Worm (Caenorhabditis elegans): ENCODE results near the gene T28A8.3.

ce11 chrIII:13540791-13541190 is 35.0 kb downstream of the T28A8.3 start:
- TF ChIP-seq klf-2 (GFP tag; conservative IDR thresholded peaks at IDR 0.05), result no peak
- TF ChIP-seq med-1 (GFP tag; optimal IDR thresholded peaks at IDR 0.05; ENCODE audit: insufficient read depth), result no peak
- TF ChIP-seq T22C8.4 (GFP tag; IDR thresholded peaks at IDR 0.05), result no peak
- no peak for TF ChIP-seq cog-1 (tag; optimal IDR thresholded peaks at IDR 0.05)
- no peak for TF ChIP-seq tab-1 (GFP tag; IDR thresholded peaks at IDR 0.05)
- TF ChIP-seq flt-1 (GFP tag; IDR thresholded peaks at IDR 0.05), result no peak
- TF ChIP-seq ztf-29 (GFP tag; IDR thresholded peaks at IDR 0.05), result no peak
- TF ChIP-seq ref-1 (GFP tag; conservative IDR thresholded peaks at IDR 0.05), result no peak

Data from whole organism, midembryonic.